Worm (Caenorhabditis elegans) whole organism, young adult: ENCODE data around the gene ocr-3.

ENCODE experiments used
- B0019.2 ChIP-seq: fragments of 200-800 bp; sonication (Bioruptor generic); conservative IDR thresholded peaks from 2 replicates; pipeline ENCODE4 v1.3.6; 2022; ENCODE audit warnings: missing genetic modification reagents, missing genetic modification characterization, missing compliant biosample characterization
- B0261.1 ChIP-seq: sonication (generic microtip); optimal IDR thresholded peaks from 2 replicates; lab custom pipeline; 2016; ENCODE audit warnings: mild to moderate bottlenecking, missing genetic modification characterization, moderate library complexity, missing compliant biosample characterization
- F23B12.7 ChIP-seq: sonication (generic microtip); optimal IDR thresholded peaks from 2 replicates; lab custom pipeline; 2017; ENCODE audit warnings: missing genetic modification characterization, mild to moderate bottlenecking, missing compliant biosample characterization, antibody characterized with exemption, moderate library complexity; ENCODE audit not compliant: insufficient read depth
- F33H1.4 ChIP-seq: fragments of 200-800 bp; sonication (Bioruptor generic); IDR thresholded peaks from 2 replicates; pipeline ENCODE4 v1.3.6; 2022; ENCODE audit warnings: missing genetic modification reagents, missing genetic modification characterization, missing compliant biosample characterization
- F49E8.2 ChIP-seq: sonication (generic microtip); optimal IDR thresholded peaks from 3 replicates; lab custom pipeline; 2017; ENCODE audit warnings: missing genetic modification characterization, mild to moderate bottlenecking, missing compliant biosample characterization, antibody characterized with exemption, moderate library complexity; ENCODE audit not compliant: insufficient read depth
- F52B5.7 ChIP-seq: sonication (generic microtip); optimal IDR thresholded peaks from 2 replicates; lab custom pipeline; 2016; ENCODE audit warnings: mild to moderate bottlenecking, missing genetic modification characterization, missing compliant biosample characterization
- F55B11.4 ChIP-seq: sonication (generic microtip); optimal IDR thresholded peaks from 2 replicates; lab custom pipeline; 2016; ENCODE audit warnings: missing compliant biosample characterization, missing genetic modification characterization, borderline replicate concordance; ENCODE audit not compliant: insufficient read depth
- K11D2.4 ChIP-seq: fragments of 200-800 bp; sonication (Bioruptor generic); IDR thresholded peaks from 2 replicates; pipeline ENCODE4 v1.3.6; 2022; ENCODE audit warnings: missing genetic modification reagents, missing genetic modification characterization, missing compliant biosample characterization
- K12H6.12 ChIP-seq: fragments of 200-800 bp; sonication (Bioruptor generic); optimal IDR thresholded peaks from 2 replicates; lab custom pipeline; 2018; ENCODE audit warnings: mild to moderate bottlenecking, missing genetic modification characterization, missing compliant biosample characterization
- T07F8.4 ChIP-seq: sonication (generic microtip); optimal IDR thresholded peaks from 2 replicates; lab custom pipeline; 2016; ENCODE audit warnings: mild to moderate bottlenecking, missing genetic modification characterization, moderate library complexity, missing compliant biosample characterization
- Y56A3A.18 ChIP-seq: fragments of 200-800 bp; sonication (Bioruptor generic); IDR thresholded peaks from 2 replicates; pipeline ENCODE4 v1.3.6; 2022; ENCODE audit warnings: missing genetic modification reagents, missing genetic modification characterization, missing compliant biosample characterization
- akir-1 ChIP-seq: fragments of 200-800 bp; sonication (Bioruptor generic); optimal IDR thresholded peaks from 2 replicates; lab custom pipeline; 2018; ENCODE audit warnings: mild to moderate bottlenecking, missing genetic modification characterization, moderate library complexity, missing compliant biosample characterization
- aptf-2 ChIP-seq: fragments of 200-800 bp; sonication (Bioruptor generic); conservative IDR thresholded peaks from 2 replicates; pipeline ENCODE4 v1.3.6; 2022; ENCODE audit warnings: missing genetic modification reagents, missing genetic modification characterization, missing compliant biosample characterization
- athp-1 ChIP-seq: sonication (generic microtip); optimal IDR thresholded peaks from 2 replicates; lab custom pipeline; 2017; ENCODE audit warnings: mild to moderate bottlenecking, missing genetic modification characterization, missing compliant biosample characterization
- attf-5 ChIP-seq: fragments of 200-800 bp; sonication (Bioruptor generic); optimal IDR thresholded peaks from 2 replicates; lab custom pipeline; 2018; ENCODE audit warnings: mild to moderate bottlenecking, missing genetic modification characterization, missing compliant biosample characterization
- ceh-27 ChIP-seq: fragments of 200-800 bp; sonication (Bioruptor generic); optimal IDR thresholded peaks from 2 replicates; lab custom pipeline; 2018; ENCODE audit warnings: mild to moderate bottlenecking, missing genetic modification characterization, moderate library complexity, missing compliant biosample characterization
- ceh-58 ChIP-seq: fragments of 200-800 bp; sonication (Bioruptor generic); IDR thresholded peaks from 2 replicates; pipeline ENCODE4 v1.3.6; 2022; ENCODE audit warnings: missing genetic modification characterization, missing compliant biosample characterization
- ceh-91 ChIP-seq: fragments of 200-800 bp; sonication (Bioruptor generic); IDR thresholded peaks from 2 replicates; pipeline ENCODE4 v1.3.6; 2022; ENCODE audit warnings: missing genetic modification reagents, missing genetic modification characterization, missing compliant biosample characterization
- dox-1 ChIP-seq: fragments of 200-800 bp; sonication (Bioruptor generic); IDR thresholded peaks from 2 replicates; pipeline ENCODE4 v1.3.6; 2022; ENCODE audit warnings: missing genetic modification reagents, missing genetic modification characterization, missing compliant biosample characterization
- dpff-1 ChIP-seq: sonication (generic microtip); optimal IDR thresholded peaks from 2 replicates; lab custom pipeline; 2017; ENCODE audit warnings: mild to moderate bottlenecking, missing genetic modification characterization, missing compliant biosample characterization
- egl-18 ChIP-seq: fragments of 200-800 bp; sonication (Bioruptor generic); IDR thresholded peaks from 2 replicates; pipeline ENCODE4 v1.3.6; 2022; ENCODE audit warnings: missing genetic modification reagents, missing genetic modification characterization, missing compliant biosample characterization
- egl-44 ChIP-seq: fragments of 200-800 bp; sonication (Bioruptor generic); IDR thresholded peaks from 2 replicates; pipeline ENCODE4 v1.3.6; 2022; ENCODE audit warnings: missing genetic modification reagents, missing genetic modification characterization, missing compliant biosample characterization
- egrh-3 ChIP-seq: fragments of 200-800 bp; sonication (Bioruptor generic); IDR thresholded peaks from 2 replicates; pipeline ENCODE4 v1.3.6; 2022; ENCODE audit warnings: missing genetic modification reagents, missing genetic modification characterization, missing compliant biosample characterization
- hmg-1.2 ChIP-seq: fragments of 200-800 bp; sonication (Bioruptor generic); IDR thresholded peaks from 2 replicates; pipeline ENCODE4 v1.3.6; 2022; ENCODE audit warnings: missing genetic modification reagents, missing genetic modification characterization, missing compliant biosample characterization
- hsf-1 ChIP-seq: fragments of 200-800 bp; sonication (Bioruptor generic); IDR thresholded peaks from 2 replicates; pipeline ENCODE4 v1.3.6; 2022; ENCODE audit warnings: missing genetic modification reagents, missing genetic modification characterization, missing compliant biosample characterization
- let-526 ChIP-seq: fragments of 200-800 bp; sonication (Bioruptor generic); IDR thresholded peaks from 2 replicates; pipeline ENCODE4 v1.3.6; 2022; ENCODE audit warnings: missing genetic modification reagents, missing genetic modification characterization, missing compliant biosample characterization
- lin-26 ChIP-seq: fragments of 200-800 bp; sonication (Bioruptor generic); IDR thresholded peaks from 2 replicates; pipeline ENCODE4 v1.3.6; 2022; ENCODE audit warnings: missing genetic modification reagents, missing genetic modification characterization, missing compliant biosample characterization
- lin-35 ChIP-seq, 3 experiments: fragments of 150-350 bp in 2 of 3; sonication (generic microtip) in 1 of 3; optimal IDR thresholded peaks; 2 replicates each; lab custom pipeline; 2014 to 2018; ENCODE audit warnings: missing biosample characterization in 3 of 3, missing genetic modification characterization in 3 of 3, missing genetic modification reagents in 3 of 3
- lir-1 ChIP-seq: fragments of 200-800 bp; sonication (Bioruptor generic); conservative IDR thresholded peaks from 2 replicates; pipeline ENCODE4 v1.3.6; 2022; ENCODE audit warnings: missing genetic modification reagents, missing genetic modification characterization, missing compliant biosample characterization
- madf-10 ChIP-seq: sonication (generic microtip); optimal IDR thresholded peaks from 2 replicates; lab custom pipeline; 2016; ENCODE audit warnings: mild to moderate bottlenecking, missing genetic modification characterization, missing compliant biosample characterization
- madf-8 ChIP-seq: fragments of 200-800 bp; sonication (Bioruptor generic); conservative IDR thresholded peaks from 2 replicates; pipeline ENCODE4 v1.3.6; 2022; ENCODE audit warnings: missing genetic modification reagents, missing genetic modification characterization, missing compliant biosample characterization
- mcd-1 ChIP-seq: fragments of 200-800 bp; sonication (Bioruptor generic); IDR thresholded peaks from 2 replicates; pipeline ENCODE4 v1.3.6; 2022; ENCODE audit warnings: missing genetic modification reagents, missing genetic modification characterization, missing compliant biosample characterization
- nhr-179 ChIP-seq: sonication (generic microtip); optimal IDR thresholded peaks from 2 replicates; lab custom pipeline; 2016; ENCODE audit warnings: mild to moderate bottlenecking, missing genetic modification characterization, missing compliant biosample characterization
- nhr-27 ChIP-seq: fragments of 200-800 bp; sonication (Bioruptor generic); optimal IDR thresholded peaks from 2 replicates; lab custom pipeline; 2018; ENCODE audit warnings: mild to moderate bottlenecking, missing genetic modification characterization, moderate library complexity, missing compliant biosample characterization
- nhr-80 ChIP-seq: sonication (generic microtip); optimal IDR thresholded peaks from 2 replicates; lab custom pipeline; 2016; ENCODE audit warnings: missing genetic modification characterization, missing compliant biosample characterization
- nhr-90 ChIP-seq: sonication (generic microtip); optimal IDR thresholded peaks from 2 replicates; lab custom pipeline; 2016; ENCODE audit warnings: missing genotype, mild to moderate bottlenecking, missing genetic modification characterization, missing compliant biosample characterization
- pha-4 ChIP-seq: fragments of 150-350 bp; sonication (generic microtip); optimal IDR thresholded peaks from 2 replicates; lab custom pipeline; 2014; ENCODE audit warnings: missing biosample characterization, missing genetic modification reagents, missing genetic modification characterization
- rec-8 ChIP-seq, 2 experiments: sonication (generic microtip); optimal IDR thresholded peaks; 2 replicates each; lab custom pipeline; 2016; ENCODE audit warnings: mild to moderate bottlenecking in 2 of 2, missing genetic modification characterization in 2 of 2, missing genetic modification reagents in 2 of 2, missing genotype in 2 of 2, missing biosample characterization in 1 of 2, missing compliant biosample characterization in 1 of 2, moderate library complexity in 1 of 2
- repo-1 ChIP-seq: sonication (generic microtip); optimal IDR thresholded peaks from 2 replicates; lab custom pipeline; 2017; ENCODE audit warnings: mild to moderate bottlenecking, missing genetic modification characterization, missing compliant biosample characterization
- sdz-38 ChIP-seq: sonication (generic microtip); optimal IDR thresholded peaks from 2 replicates; lab custom pipeline; 2016; ENCODE audit warnings: missing genotype, missing genetic modification characterization, missing compliant biosample characterization
- snpc-1.1 ChIP-seq: sonication (generic microtip); optimal IDR thresholded peaks from 2 replicates; lab custom pipeline; 2017; ENCODE audit warnings: missing genetic modification characterization, mild to moderate bottlenecking, missing compliant biosample characterization, antibody characterized with exemption, moderate library complexity, missing genotype, missing genetic modification reagents; ENCODE audit not compliant: insufficient read depth
- snpc-3.4 ChIP-seq: sonication (generic microtip); optimal IDR thresholded peaks from 2 replicates; lab custom pipeline; 2017; ENCODE audit warnings: missing genetic modification characterization, mild to moderate bottlenecking, missing compliant biosample characterization, antibody characterized with exemption, moderate library complexity, missing genotype, missing genetic modification reagents
- unc-130 ChIP-seq: sonication (generic microtip); optimal IDR thresholded peaks from 2 replicates; lab custom pipeline; 2016; ENCODE audit warnings: missing genetic modification reagents, missing genetic modification characterization, missing compliant biosample characterization
- ztf-25 ChIP-seq: fragments of 200-800 bp; sonication (Bioruptor generic); IDR thresholded peaks from 2 replicates; pipeline ENCODE4 v1.3.6; 2022; ENCODE audit warnings: missing genetic modification reagents, missing genetic modification characterization, missing compliant biosample characterization
- ztf-26 ChIP-seq: sonication (generic microtip); optimal IDR thresholded peaks from 2 replicates; lab custom pipeline; 2017; ENCODE audit warnings: missing genetic modification characterization, missing compliant biosample characterization

Gene ocr-3

ce11 chrX:15181454-15181853, 12.9 kb downstream of the ocr-3 start, which contains the start of gene pkhm-2 (continued):
- TF ChIP-seq ztf-26 (tag; lab: Kevin White, UChicago) = peak; percentile 86
- TF ChIP-seq nhr-90 (tag; lab: Kevin White, UChicago) = peak; percentile 29
- no peak for TF ChIP-seq akir-1 (GFP tag; lab: Kevin White, UChicago)
- no peak for TF ChIP-seq unc-130 (GFP tag; lab: Kevin White, UChicago)
- TF ChIP-seq madf-8 (GFP tag; lab: Robert Waterston, UW) = no peak
- TF ChIP-seq ztf-25 (GFP tag; lab: Robert Waterston, UW) = no peak
- TF ChIP-seq B0261.1 (tag; lab: Kevin White, UChicago) = peak; percentile 22
- TF ChIP-seq mcd-1 (GFP tag; lab: Robert Waterston, UW) = peak; percentile 83
- no peak for TF ChIP-seq pha-4 (tag; lab: Kevin White, UChicago)

ce11 chrX:15188510-15188909, 20.0 kb downstream of the ocr-3 start:
- TF ChIP-seq let-526 (GFP tag; lab: Robert Waterston, UW) (no peak), dpff-1 (tag; lab: Kevin White, UChicago) (no peak), F23B12.7 (tag; lab: Kevin White, UChicago) (no peak), snpc-3.4 (tag; lab: Kevin White, UChicago) (no peak), egrh-3 (GFP tag; lab: Robert Waterston, UW) (no peak), egl-44 (GFP tag; lab: Robert Waterston, UW) (no peak), nhr-80 (no peak), hsf-1 (no peak), nhr-179 (tag; lab: Kevin White, UChicago) (no peak), Y56A3A.18 (no peak), ceh-58 (GFP tag; lab: Robert Waterston, UW) (no peak), nhr-27 (tag; lab: Kevin White, UChicago) (no peak), F55B11.4 (tag; lab: Kevin White, UChicago) (no peak), F33H1.4 (GFP tag; lab: Robert Waterston, UW) (no peak), ceh-91 (no peak), lir-1 (GFP tag; lab: Robert Waterston, UW) (no peak), F49E8.2 (no peak), snpc-1.1 (tag; lab: Kevin White, UChicago) (no peak), egl-18 (GFP tag; lab: Robert Waterston, UW) (no peak), T07F8.4 (tag; lab: Kevin White, UChicago) (no peak)

- no peak for TF ChIP-seq aptf-2 (GFP tag; lab: Robert Waterston, UW)
- no peak for TF ChIP-seq repo-1 (tag; lab: Kevin White, UChicago)
- TF ChIP-seq attf-5 = peak; percentile 23
- peak; percentile 50; the same call in 1 of the 2 replicates for TF ChIP-seq hmg-1.2 (GFP tag; lab: Robert Waterston, UW)
- TF ChIP-seq rec-8 (tag; optimal IDR thresholded peaks at IDR 0.05; lab: Kevin White, UChicago) = no peak
- no peak for TF ChIP-seq pha-4 (tag; lab: Kevin White, UChicago)
- TF ChIP-seq lin-35 (GFP tag; optimal IDR thresholded peaks at IDR 0.05; lab: Kevin White, UChicago) = peak in 1 of 3 experiments; percentile 43
- TF ChIP-seq F52B5.7 (tag; lab: Kevin White, UChicago) = peak; percentile 40
- TF ChIP-seq sdz-38 (tag; lab: Kevin White, UChicago) = no peak
- TF ChIP-seq B0019.2 (GFP tag; lab: Robert Waterston, UW) = no peak
- TF ChIP-seq dox-1 = peak; percentile 32; the same call in 1 of the 2 replicates
- TF ChIP-seq K11D2.4 (GFP tag; lab: Robert Waterston, UW) = peak; percentile 70; the same call in 1 of the 2 replicates
- TF ChIP-seq ceh-27 (GFP tag; lab: Kevin White, UChicago) = peak; percentile 45
- TF ChIP-seq madf-10 = peak; percentile 36
- TF ChIP-seq athp-1 (tag; lab: Kevin White, UChicago) = no peak
- no peak for TF ChIP-seq akir-1 (GFP tag; lab: Kevin White, UChicago)
- TF ChIP-seq K12H6.12 (tag; lab: Kevin White, UChicago) = peak; percentile 41
- TF ChIP-seq lin-26 = 0 out of 2 replicates have a peak, but pooled peaks have one; percentile 16
Measured at ce11 chrX:15188986-15189675, 20.6 kb downstream of the ocr-3 start.
